Worm (Caenorhabditis elegans): Measurements from ENCODE around the gene miga-1.
A peak's percentile ranks its signal among the peaks of the same experiment; 100 is the strongest.

The miga-1 gene

ce11 chrV:12446895-12447294 lies 46.2 kb upstream of the miga-1 start, which contains the start of the genes pals-38 and C54D10.9 (continued):
- TF ChIP-seq madf-9 (GFP tag; conservative IDR thresholded peaks at IDR 0.05) (no peak), lsy-2 (tag; optimal IDR thresholded peaks at IDR 0.05) (no peak), php-3 (GFP tag; IDR thresholded peaks at IDR 0.05) (no peak), madf-5 (GFP tag; IDR thresholded peaks at IDR 0.05) (no peak)

ce11 chrV:12443754-12444153 lies 43.1 kb upstream of the miga-1 start, which contains the start of gene pals-39:
TSS of gene pals-39 (minus strand) at chrV:12443854.
- TF ChIP-seq daf-16 (GFP tag; optimal IDR thresholded peaks at IDR 0.05) (no peak), daf-16 (tag; optimal IDR thresholded peaks at IDR 0.05) (peak; percentile 64), pqm-1 (tag; optimal IDR thresholded peaks at IDR 0.05) (peak; percentile 21), zip-11 (GFP tag; IDR thresholded peaks at IDR 0.05) (no peak)

ce11 chrV:12441420-12441819 lies 40.8 kb upstream of the miga-1 start, which contains the start of gene pals-37:
TSS of gene pals-37 (minus strand) at chrV:12441520.
- TF ChIP-seq pha-4 (GFP tag; IDR thresholded peaks at IDR 0.05) (no peak), pha-4 (tag; optimal IDR thresholded peaks at IDR 0.05) (no peak), unc-130 (GFP tag; optimal IDR thresholded peaks at IDR 0.05) (no peak), ceh-32 (tag; optimal IDR thresholded peaks at IDR 0.05; ENCODE audit: poor library complexity) (no peak), hlh-30 (tag; optimal IDR thresholded peaks at IDR 0.05; ENCODE audit: insufficient read depth) (no peak), ztf-7 (tag; optimal IDR thresholded peaks at IDR 0.05) (no peak), jun-1 (tag; optimal IDR thresholded peaks at IDR 0.05) (no peak), spr-1 (tag; optimal IDR thresholded peaks at IDR 0.05) (no peak)

ce11 chrV:12433717-12434116 lies 33.1 kb upstream of the miga-1 start, which contains the start of gene srh-25:
TSS of gene srh-25 (minus strand) at chrV:12433817.
- TF ChIP-seq saeg-2 (GFP tag; IDR thresholded peaks at IDR 0.05), result no peak
- no peak for TF ChIP-seq lim-7 (GFP tag; IDR thresholded peaks at IDR 0.05)
- TF ChIP-seq nhr-25 (tag; optimal IDR thresholded peaks at IDR 0.05; ENCODE audit: borderline replicate concordance, insufficient read depth), result no peak
- no peak for TF ChIP-seq rbr-2 (tag; optimal IDR thresholded peaks at IDR 0.05)
- TF ChIP-seq daf-16 (GFP tag; optimal IDR thresholded peaks at IDR 0.05), result no peak
- TF ChIP-seq daf-16 (tag; optimal IDR thresholded peaks at IDR 0.05), result no peak
- TF ChIP-seq arid-1 (GFP tag; conservative IDR thresholded peaks at IDR 0.05), result no peak
- TF ChIP-seq nhr-42 (GFP tag; IDR thresholded peaks at IDR 0.05), result no peak

- peak in 1 of 2 experiments; percentile 94 for TF ChIP-seq unc-62 (GFP tag; optimal IDR thresholded peaks at IDR 0.05 in 1 of 2)
- TF ChIP-seq unc-62 (tag; optimal IDR thresholded peaks at IDR 0.05), result no peak
- TF ChIP-seq daf-12 (tag; optimal IDR thresholded peaks at IDR 0.05), result no peak
Observed at ce11 chrV:12433105-12433504, 32.4 kb upstream of the miga-1 start.

- TF ChIP-seq dve-1 (tag; optimal IDR thresholded peaks at IDR 0.05; ENCODE audit: insufficient read depth), result peak; percentile 52
- peak; percentile 86 for TF ChIP-seq nhr-28 (tag; optimal IDR thresholded peaks at IDR 0.05)
- no peak for TF ChIP-seq ctbp-1 (GFP tag; IDR thresholded peaks at IDR 0.05)
- TF ChIP-seq ceh-44 (GFP tag; IDR thresholded peaks at IDR 0.05), result no peak
- TF ChIP-seq daf-16 (GFP tag; optimal IDR thresholded peaks at IDR 0.05), result no peak
- TF ChIP-seq daf-16 (tag; optimal IDR thresholded peaks at IDR 0.05), result peak; percentile 33
- TF ChIP-seq unc-39 (tag; optimal IDR thresholded peaks at IDR 0.05), result no peak
- TF ChIP-seq nhr-6 (tag; optimal IDR thresholded peaks at IDR 0.05), result peak; percentile 19
Observed at ce11 chrV:12432111-12432510, 31.5 kb upstream of the miga-1 start, which contains the start of gene C54D10.13. TSS of gene C54D10.13 (minus strand) at chrV:12432289.

Measured in whole organism, L4 larva.